Fruit fly (Drosophila melanogaster) whole organism, adult: ENCODE data around the gene HUWE1.

Experiments
- CG11617 ChIP-seq: fragments of 200-800 bp; sonication (Bioruptor generic); optimal IDR thresholded peaks from 2 replicates; lab custom pipeline; 2017; ENCODE audit warnings: mild to moderate bottlenecking, missing biosample characterization, missing genetic modification reagents, missing genetic modification characterization
- CG12768 ChIP-seq: fragments of 200-800 bp; sonication (Bioruptor generic); optimal IDR thresholded peaks from 2 replicates; lab custom pipeline; 2017; ENCODE audit warnings: missing biosample characterization, missing genetic modification characterization, mild to moderate bottlenecking, moderate library complexity, missing genetic modification reagents
- CG14711 ChIP-seq: fragments of 200-800 bp; sonication (Bioruptor generic); optimal IDR thresholded peaks from 2 replicates; lab custom pipeline; 2018; ENCODE audit warnings: missing biosample characterization, mild to moderate bottlenecking, missing genetic modification characterization, moderate library complexity
- CG1620 ChIP-seq: fragments of 200-800 bp; sonication (Bioruptor generic); optimal IDR thresholded peaks from 2 replicates; lab custom pipeline; 2016; ENCODE audit warnings: missing biosample characterization, missing genetic modification characterization
- CG33017 ChIP-seq: fragments of 200-800 bp; sonication (Bioruptor generic); optimal IDR thresholded peaks from 2 replicates; lab custom pipeline; 2018; ENCODE audit warnings: missing biosample characterization, mild to moderate bottlenecking, missing genetic modification characterization, moderate library complexity
- CG5204 ChIP-seq: fragments of 200-800 bp; sonication (Bioruptor generic); optimal IDR thresholded peaks from 2 replicates; lab custom pipeline; 2016; ENCODE audit warnings: missing biosample characterization, missing genetic modification characterization
- CG7045 ChIP-seq: fragments of 200-800 bp; sonication (Bioruptor generic); optimal IDR thresholded peaks from 2 replicates; lab custom pipeline; 2017; ENCODE audit warnings: missing biosample characterization, mild to moderate bottlenecking, missing genetic modification characterization
- CG7101 ChIP-seq: fragments of 200-800 bp; sonication (Bioruptor generic); optimal IDR thresholded peaks from 2 replicates; lab custom pipeline; 2018; ENCODE audit warnings: missing biosample characterization, mild to moderate bottlenecking, missing genetic modification characterization, moderate library complexity
- Clk ChIP-seq: fragments of 200-800 bp; sonication (Bioruptor generic); optimal IDR thresholded peaks from 2 replicates; lab custom pipeline; 2017; ENCODE audit warnings: missing biosample characterization, missing genetic modification characterization
- Crg-1 ChIP-seq: fragments of 200-800 bp; sonication (Bioruptor generic); optimal IDR thresholded peaks from 2 replicates; lab custom pipeline; 2016; ENCODE audit warnings: missing biosample characterization, missing genetic modification characterization
- Hr96 ChIP-seq: fragments of 200-800 bp; sonication (Bioruptor generic); optimal IDR thresholded peaks from 2 replicates; lab custom pipeline; 2016; ENCODE audit warnings: missing biosample characterization, missing genetic modification characterization
- Mnt ChIP-seq: fragments of 200-800 bp; sonication (Bioruptor generic); optimal IDR thresholded peaks from 2 replicates; lab custom pipeline; 2016; ENCODE audit warnings: missing biosample characterization, mild to moderate bottlenecking, missing genetic modification characterization
- bab1 ChIP-seq: fragments of 200-800 bp; sonication (Bioruptor generic); optimal IDR thresholded peaks from 3 replicates; lab custom pipeline; 2019; ENCODE audit warnings: missing biosample characterization, mild to moderate bottlenecking, missing genetic modification characterization, moderate library complexity
- cic ChIP-seq: fragments of 200-800 bp; sonication (Bioruptor generic); optimal IDR thresholded peaks from 2 replicates; lab custom pipeline; 2017; ENCODE audit warnings: missing biosample characterization, mild to moderate bottlenecking, missing genetic modification characterization, moderate library complexity
- cnc ChIP-seq, 2 experiments: fragments of >200 bp; optimal IDR thresholded peaks; 2 replicates each; lab custom pipeline; 2017
- kay ChIP-seq: fragments of 200-800 bp; sonication (Bioruptor generic); peaks from one replicate; lab custom pipeline; 2016; ENCODE audit warnings: missing biosample characterization, missing genetic modification characterization, borderline replicate concordance
- ovo ChIP-seq: fragments of 200-800 bp; sonication (Bioruptor generic); optimal IDR thresholded peaks from 2 replicates; lab custom pipeline; 2016; ENCODE audit warnings: missing biosample characterization, missing genetic modification characterization
- pad ChIP-seq: fragments of 200-800 bp; sonication (Bioruptor generic); optimal IDR thresholded peaks from 3 replicates; lab custom pipeline; 2017; ENCODE audit warnings: missing biosample characterization, missing genetic modification characterization, mild to moderate bottlenecking, moderate library complexity, missing genetic modification reagents
- tj ChIP-seq: fragments of 200-800 bp; sonication (Bioruptor generic); optimal IDR thresholded peaks from 3 replicates; lab custom pipeline; 2017; ENCODE audit warnings: missing biosample characterization, mild to moderate bottlenecking, missing genetic modification characterization, moderate library complexity
- toe ChIP-seq: fragments of 200-800 bp; sonication (Bioruptor generic); optimal IDR thresholded peaks from 2 replicates; lab custom pipeline; 2016; ENCODE audit warnings: missing biosample characterization, missing genetic modification characterization

The HUWE1 gene

DNA sequence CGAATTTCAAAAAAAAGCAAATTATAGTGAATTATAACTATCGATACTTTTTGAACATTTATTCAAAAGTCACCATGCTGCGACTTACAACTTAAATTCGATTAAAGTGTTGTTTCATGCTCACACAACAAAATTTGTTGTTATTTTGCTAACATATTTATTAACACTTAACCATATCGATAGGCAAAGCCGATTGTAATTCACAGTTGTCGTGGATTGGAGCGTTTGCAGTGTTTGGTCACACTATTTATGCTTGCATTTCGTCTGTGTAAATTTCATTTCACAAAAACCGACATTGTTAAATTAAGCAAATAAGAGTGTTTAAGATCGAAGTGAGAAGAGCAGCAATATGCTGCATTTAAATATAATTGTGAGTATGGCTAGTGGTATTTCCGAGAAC is at the start of gene HUWE1:
HUWE1 (plus strand) TSS at position 220 of the 400 bp plus-strand sequence.
- TF ChIP-seq CG14711 (tag; lab: Kevin White, UChicago): peak; percentile 22
- TF ChIP-seq cic (GFP tag; lab: Kevin White, UChicago): no peak
- TF ChIP-seq Hr96 (GFP tag; lab: Kevin White, UChicago): no peak
- peak; percentile 36 for TF ChIP-seq pad (GFP tag; lab: Kevin White, UChicago)
- TF ChIP-seq toe (GFP tag; lab: Kevin White, UChicago): no peak
- TF ChIP-seq Clk (GFP tag; lab: Kevin White, UChicago): no peak
- TF ChIP-seq bab1: peak; percentile 59
- no peak for TF ChIP-seq Crg-1 (GFP tag; lab: Kevin White, UChicago)
- no peak for TF ChIP-seq CG7045 (GFP tag; lab: Kevin White, UChicago)
- TF ChIP-seq CG33017 (tag; lab: Kevin White, UChicago): no peak
- TF ChIP-seq CG12768: no peak
- TF ChIP-seq CG1620: peak; percentile 48
- TF ChIP-seq CG7101 (tag; lab: Kevin White, UChicago): peak; percentile 63
- peak; percentile 73 for TF ChIP-seq Mnt (GFP tag; lab: Kevin White, UChicago)
- peak; percentile 13 for TF ChIP-seq tj
- TF ChIP-seq ovo (GFP tag; lab: Kevin White, UChicago): no peak
- TF ChIP-seq CG5204 (GFP tag; lab: Kevin White, UChicago): no peak
- TF ChIP-seq kay: no peak
- peak; percentile 60 for TF ChIP-seq CG11617 (GFP tag; lab: Kevin White, UChicago)
- no peak for TF ChIP-seq cnc (optimal IDR thresholded peaks at IDR 0.05; lab: Kevin White, UChicago)

- TF ChIP-seq Hr96 (GFP tag; lab: Kevin White, UChicago) (no peak), toe (GFP tag; lab: Kevin White, UChicago) (no peak), CG7045 (GFP tag; lab: Kevin White, UChicago) (no peak), CG14711 (tag; lab: Kevin White, UChicago) (no peak), Clk (GFP tag; lab: Kevin White, UChicago) (no peak), cnc (optimal IDR thresholded peaks at IDR 0.05; lab: Kevin White, UChicago) (no peak), tj (no peak), CG7101 (tag; lab: Kevin White, UChicago) (no peak), CG5204 (GFP tag; lab: Kevin White, UChicago) (no peak), cic (GFP tag; lab: Kevin White, UChicago) (no peak), pad (GFP tag; lab: Kevin White, UChicago) (no peak), ovo (GFP tag; lab: Kevin White, UChicago) (no peak), CG11617 (GFP tag; lab: Kevin White, UChicago) (no peak), Mnt (GFP tag; lab: Kevin White, UChicago) (no peak), bab1 (no peak), kay (no peak), Crg-1 (GFP tag; lab: Kevin White, UChicago) (no peak), CG1620 (no peak)
These were observed 41.3 kb upstream of the HUWE1 start, which contains the start of gene CG15646 for dm6 chrX:15671026-15671563. Gene CG15646, minus strand, starts transcription at chrX:15671029.

- TF ChIP-seq Clk (GFP tag; lab: Kevin White, UChicago): no peak
- TF ChIP-seq ovo (GFP tag; lab: Kevin White, UChicago): no peak
- TF ChIP-seq tj: no peak
- no peak for TF ChIP-seq Mnt (GFP tag; lab: Kevin White, UChicago)
- TF ChIP-seq CG5204 (GFP tag; lab: Kevin White, UChicago): no peak
- TF ChIP-seq pad (GFP tag; lab: Kevin White, UChicago): no peak
- no peak for TF ChIP-seq CG7101 (tag; lab: Kevin White, UChicago)
- TF ChIP-seq CG33017 (tag; lab: Kevin White, UChicago): no peak
These were observed 38.1 kb upstream of the HUWE1 start for dm6 chrX:15674337-15674736.

dm6 chrX:15675294-15675693 is 37.1 kb upstream of the HUWE1 start, which contains the start of gene CG12708:
Gene CG12708, plus strand, starts transcription at chrX:15675476.
- TF ChIP-seq toe (GFP tag; lab: Kevin White, UChicago) (no peak), ovo (GFP tag; lab: Kevin White, UChicago) (no peak), CG11617 (GFP tag; lab: Kevin White, UChicago) (no peak), cnc (optimal IDR thresholded peaks at IDR 0.05; lab: Kevin White, UChicago) (no peak), Clk (GFP tag; lab: Kevin White, UChicago) (no peak), CG7101 (tag; lab: Kevin White, UChicago) (no peak), pad (GFP tag; lab: Kevin White, UChicago) (no peak), Mnt (GFP tag; lab: Kevin White, UChicago) (no peak), CG12768 (no peak), CG14711 (tag; lab: Kevin White, UChicago) (no peak), CG33017 (tag; lab: Kevin White, UChicago) (no peak), CG5204 (GFP tag; lab: Kevin White, UChicago) (no peak), tj (no peak), kay (no peak), Hr96 (GFP tag; lab: Kevin White, UChicago) (no peak), Crg-1 (GFP tag; lab: Kevin White, UChicago) (no peak), CG1620 (no peak), bab1 (no peak), cic (GFP tag; lab: Kevin White, UChicago) (no peak), CG7045 (GFP tag; lab: Kevin White, UChicago) (no peak)

- TF ChIP-seq CG5204 (GFP tag; lab: Kevin White, UChicago): no peak
- no peak for TF ChIP-seq CG1620
- TF ChIP-seq Crg-1 (GFP tag; lab: Kevin White, UChicago): no peak
- no peak for TF ChIP-seq Hr96 (GFP tag; lab: Kevin White, UChicago)
- no peak for TF ChIP-seq CG7045 (GFP tag; lab: Kevin White, UChicago)
- TF ChIP-seq CG7101 (tag; lab: Kevin White, UChicago): no peak
- no peak for TF ChIP-seq ovo (GFP tag; lab: Kevin White, UChicago)
- TF ChIP-seq CG12768: no peak
- no peak for TF ChIP-seq Mnt (GFP tag; lab: Kevin White, UChicago)
- no peak for TF ChIP-seq cic (GFP tag; lab: Kevin White, UChicago)
- TF ChIP-seq tj: no peak
These were observed 28.0 kb upstream of the HUWE1 start for dm6 chrX:15684419-15684818.
